Fruit fly (Drosophila melanogaster) whole organism, embryonic: ENCODE measurements around the gene yellow-e3.

Experiments used
- Aef1 ChIP-seq: fragments of 200-800 bp; sonication (Bioruptor generic); IDR thresholded peaks from 3 replicates; pipeline ENCODE4 v1.3.6; 2022; ENCODE audit warnings: missing biosample characterization, missing genetic modification characterization
- CG14014 ChIP-seq: fragments of 200-800 bp; sonication (Bioruptor generic); IDR thresholded peaks from 2 replicates; pipeline ENCODE4 v1.3.6; 2022; ENCODE audit warnings: missing biosample characterization, missing genetic modification characterization
- CG1529 ChIP-seq: fragments of 200-800 bp; sonication (Bioruptor generic); optimal IDR thresholded peaks from 3 replicates; lab custom pipeline; 2018; ENCODE audit warnings: missing biosample characterization, missing genetic modification characterization
- CG15696 ChIP-seq: fragments of 200-800 bp; sonication (Bioruptor generic); optimal IDR thresholded peaks from 2 replicates; lab custom pipeline; 2019; ENCODE audit warnings: missing biosample characterization, mild to moderate bottlenecking, missing genetic modification characterization, moderate library complexity
- CG1602 ChIP-seq: fragments of 200-800 bp; sonication (Bioruptor generic); optimal IDR thresholded peaks from 3 replicates; lab custom pipeline; 2016; ENCODE audit warnings: missing biosample characterization, missing genetic modification characterization
- CG16863 ChIP-seq: fragments of 200-800 bp; sonication (Bioruptor generic); optimal IDR thresholded peaks from 3 replicates; lab custom pipeline; 2016; ENCODE audit warnings: missing biosample characterization, missing genetic modification characterization
- CG17328 ChIP-seq: fragments of 200-800 bp; sonication (Bioruptor generic); IDR thresholded peaks from 2 replicates; pipeline ENCODE4 v1.3.6; 2022; ENCODE audit warnings: missing biosample characterization, missing genetic modification characterization
- CG17359 ChIP-seq: fragments of 200-800 bp; sonication (Bioruptor generic); optimal IDR thresholded peaks from 3 replicates; lab custom pipeline; 2018; ENCODE audit warnings: missing biosample characterization, mild to moderate bottlenecking, missing genetic modification characterization, moderate library complexity
- CG17612 ChIP-seq: fragments of 200-800 bp; sonication (Bioruptor generic); IDR thresholded peaks from 2 replicates; pipeline ENCODE4 v1.3.6; 2022; ENCODE audit warnings: missing biosample characterization, missing genetic modification characterization
- CG17829 ChIP-seq: fragments of 200-800 bp; optimal IDR thresholded peaks from 2 replicates; lab custom pipeline; 2019; ENCODE audit warnings: missing biosample characterization, mild to moderate bottlenecking, missing genetic modification characterization, moderate library complexity
- CG2116 ChIP-seq: fragments of 200-800 bp; sonication (Bioruptor generic); optimal IDR thresholded peaks from 3 replicates; lab custom pipeline; 2018; ENCODE audit warnings: missing biosample characterization, mild to moderate bottlenecking, missing genetic modification characterization
- CG32532 ChIP-seq: fragments of 200-800 bp; sonication (Bioruptor generic); IDR thresholded peaks from 2 replicates; pipeline ENCODE4 v1.3.6; 2022; ENCODE audit warnings: missing biosample characterization, missing genetic modification characterization
- CG33557 ChIP-seq: fragments of 200-800 bp; sonication (Bioruptor generic); optimal IDR thresholded peaks from 2 replicates; lab custom pipeline; 2019; ENCODE audit warnings: missing biosample characterization, mild to moderate bottlenecking, missing genetic modification characterization, moderate library complexity
- CG3995 ChIP-seq: fragments of 200-800 bp; sonication (Bioruptor generic); optimal IDR thresholded peaks from 3 replicates; lab custom pipeline; 2016; ENCODE audit warnings: missing biosample characterization, missing genetic modification characterization
- CG4282 ChIP-seq: fragments of 200-800 bp; sonication (Bioruptor generic); optimal IDR thresholded peaks from 2 replicates; lab custom pipeline; 2016; ENCODE audit warnings: missing biosample characterization, missing genetic modification characterization
- CG5953 ChIP-seq: fragments of 200-800 bp; sonication (Bioruptor generic); IDR thresholded peaks from 2 replicates; pipeline ENCODE4 v1.3.6; 2022; ENCODE audit warnings: missing biosample characterization, missing genetic modification characterization
- CG6254 ChIP-seq: fragments of 200-800 bp; sonication (Bioruptor generic); optimal IDR thresholded peaks from 3 replicates; lab custom pipeline; 2017; ENCODE audit warnings: mild to moderate bottlenecking, missing biosample characterization, missing genetic modification reagents, missing genetic modification characterization
- CG6272 ChIP-seq: fragments of 200-800 bp; sonication (Bioruptor generic); IDR thresholded peaks from 2 replicates; pipeline ENCODE4 v1.3.6; 2022; ENCODE audit warnings: missing biosample characterization, missing genetic modification characterization
- CG8359 ChIP-seq: fragments of 200-800 bp; sonication (Bioruptor generic); optimal IDR thresholded peaks from 2 replicates; lab custom pipeline; 2017; ENCODE audit warnings: missing biosample characterization, mild to moderate bottlenecking, missing genetic modification characterization, borderline replicate concordance
- CG8388 ChIP-seq: fragments of 200-800 bp; sonication (Bioruptor generic); optimal IDR thresholded peaks from 2 replicates; lab custom pipeline; 2019; ENCODE audit warnings: missing biosample characterization, mild to moderate bottlenecking, missing genetic modification characterization, moderate library complexity
- Chrac-16 ChIP-seq: fragments of 200-800 bp; sonication (Bioruptor generic); optimal IDR thresholded peaks from 3 replicates; lab custom pipeline; 2016; ENCODE audit warnings: missing biosample characterization, missing genetic modification characterization
- CoRest ChIP-seq: fragments of 200-800 bp; sonication (Bioruptor generic); optimal IDR thresholded peaks from 3 replicates; lab custom pipeline; 2018; ENCODE audit warnings: missing biosample characterization, mild to moderate bottlenecking, missing genetic modification characterization, moderate library complexity
- D ChIP-seq, 2 experiments: fragments of 200-800 bp in 1 of 2; fragments of >200 bp in 1 of 2; sonication (Bioruptor generic) in 1 of 2; optimal IDR thresholded peaks; 2 replicates in 1 of 2; 3 replicates in 1 of 2; lab custom pipeline; 2017; ENCODE audit warnings: mild to moderate bottlenecking in 1 of 2, missing biosample characterization in 1 of 2, missing genetic modification characterization in 1 of 2, missing genetic modification reagents in 1 of 2
- Drgx ChIP-seq: fragments of 200-800 bp; sonication (Bioruptor generic); IDR thresholded peaks from 2 replicates; pipeline ENCODE4 v1.3.6; 2022; ENCODE audit warnings: missing biosample characterization, missing genetic modification characterization
- H2.0 ChIP-seq: fragments of 200-800 bp; sonication (Bioruptor generic); IDR thresholded peaks from 2 replicates; pipeline ENCODE4 v1.3.6; 2022; ENCODE audit warnings: missing biosample characterization, missing genetic modification characterization
- Lhr ChIP-seq: fragments of 200-800 bp; sonication (Bioruptor generic); optimal IDR thresholded peaks from 3 replicates; lab custom pipeline; 2017; ENCODE audit warnings: mild to moderate bottlenecking, missing biosample characterization, missing genetic modification reagents, missing genetic modification characterization
- Oli ChIP-seq: fragments of 200-800 bp; sonication (Bioruptor generic); optimal IDR thresholded peaks from 2 replicates; lab custom pipeline; 2018; ENCODE audit warnings: missing biosample characterization, mild to moderate bottlenecking, missing genetic modification characterization, moderate library complexity
- Poxn ChIP-seq: fragments of 200-800 bp; sonication (Bioruptor generic); IDR thresholded peaks from 2 replicates; pipeline ENCODE4 v1.3.6; 2022; ENCODE audit warnings: missing biosample characterization, missing genetic modification characterization
- Sin3A ChIP-seq: fragments of >200 bp; optimal IDR thresholded peaks from 2 replicates; lab custom pipeline; 2018
- Vsx1 ChIP-seq: fragments of 200-800 bp; sonication (Bioruptor generic); optimal IDR thresholded peaks from 2 replicates; lab custom pipeline; 2017; ENCODE audit warnings: missing biosample characterization, mild to moderate bottlenecking, missing genetic modification characterization, missing genetic modification reagents
- dmrt11E ChIP-seq: fragments of 200-800 bp; sonication (Bioruptor generic); optimal IDR thresholded peaks from 3 replicates; lab custom pipeline; 2018; ENCODE audit warnings: missing biosample characterization, mild to moderate bottlenecking, missing genetic modification characterization, moderate library complexity
- emc ChIP-seq: fragments of 200-800 bp; sonication (Bioruptor generic); optimal IDR thresholded peaks from 2 replicates; lab custom pipeline; 2016; ENCODE audit warnings: missing biosample characterization, missing genetic modification characterization
- fd64A ChIP-seq: fragments of 200-800 bp; sonication (Bioruptor generic); optimal IDR thresholded peaks from 3 replicates; lab custom pipeline; 2018; ENCODE audit warnings: missing biosample characterization, mild to moderate bottlenecking, missing genetic modification characterization
- ken ChIP-seq: fragments of 200-800 bp; sonication (Bioruptor generic); IDR thresholded peaks from 3 replicates; pipeline ENCODE4 v1.3.6; 2022; ENCODE audit warnings: missing biosample characterization, missing genetic modification characterization
- lmd ChIP-seq: fragments of 200-800 bp; sonication (Bioruptor generic); IDR thresholded peaks from 2 replicates; pipeline ENCODE4 v1.3.6; 2022; ENCODE audit warnings: missing biosample characterization, missing genetic modification characterization
- otp ChIP-seq: fragments of 200-800 bp; sonication (Bioruptor generic); IDR thresholded peaks from 3 replicates; pipeline ENCODE4, ENCODE4 v1.3.6; 2022; ENCODE audit warnings: missing biosample characterization, missing genetic modification characterization
- pan ChIP-seq, 4 experiments: fragments of >200 bp in 3 of 4; fragments of 200-800 bp in 1 of 4; sonication (Bioruptor generic) in 1 of 4; optimal IDR thresholded peaks in 3 of 4; IDR thresholded peaks in 1 of 4; 2 replicates each; pipeline versions ENCODE4 v1.3.6 to Lab custom; 2017 to 2022; ENCODE audit warnings: missing biosample characterization in 2 of 4, missing genetic modification characterization in 2 of 4, mixed read lengths in 1 of 4
- pb ChIP-seq: fragments of 200-800 bp; sonication (Bioruptor generic); optimal IDR thresholded peaks from 3 replicates; lab custom pipeline; 2016; ENCODE audit warnings: missing biosample characterization, missing genetic modification characterization
- pita ChIP-seq: fragments of 200-800 bp; sonication (Bioruptor generic); optimal IDR thresholded peaks from 2 replicates; lab custom pipeline; 2017; ENCODE audit warnings: missing biosample characterization, mild to moderate bottlenecking, missing genetic modification characterization
- prd ChIP-seq, 3 experiments: fragments of >200 bp in 2 of 3; fragments of 200-800 bp in 1 of 3; sonication (Bioruptor generic) in 1 of 3; optimal IDR thresholded peaks in 2 of 3; IDR thresholded peaks in 1 of 3; 2 replicates in 2 of 3; 3 replicates in 1 of 3; pipeline versions ENCODE4 v1.3.6 to Lab custom; 2017 to 2022; ENCODE audit warnings: missing biosample characterization in 1 of 3, missing genetic modification characterization in 1 of 3
- pros ChIP-seq: fragments of 200-800 bp; sonication (Bioruptor generic); optimal IDR thresholded peaks from 3 replicates; lab custom pipeline; 2019; ENCODE audit warnings: missing biosample characterization, mild to moderate bottlenecking, missing genetic modification characterization, moderate library complexity
- ranshi ChIP-seq: fragments of 200-800 bp; sonication (Bioruptor generic); IDR thresholded peaks from 2 replicates; pipeline ENCODE4 v1.3.6; 2022; ENCODE audit warnings: missing biosample characterization, missing genetic modification characterization
- scrt ChIP-seq: fragments of 200-800 bp; sonication (Bioruptor generic); optimal IDR thresholded peaks from 2 replicates; lab custom pipeline; 2018; ENCODE audit warnings: missing biosample characterization, mild to moderate bottlenecking, missing genetic modification characterization, moderate library complexity
- slou ChIP-seq: fragments of 200-800 bp; sonication (Bioruptor generic); optimal IDR thresholded peaks from 3 replicates; lab custom pipeline; 2016; ENCODE audit warnings: missing biosample characterization, missing genetic modification characterization
- tna ChIP-seq: fragments of 200-800 bp; sonication (Bioruptor generic); IDR thresholded peaks from 2 replicates; pipeline ENCODE4 v1.3.6; 2022; ENCODE audit warnings: missing biosample characterization, missing genetic modification characterization; ENCODE audit not compliant: partially characterized antibody
- ttk ChIP-seq: fragments of 200-800 bp; sonication (Bioruptor generic); IDR thresholded peaks from 2 replicates; pipeline ENCODE4 v2.1.2; 2022; ENCODE audit warnings: missing biosample characterization, missing genetic modification characterization
- twi ChIP-seq: fragments of 200-800 bp; optimal IDR thresholded peaks from 2 replicates; lab custom pipeline; 2019; ENCODE audit warnings: missing biosample characterization, mild to moderate bottlenecking, missing genetic modification characterization, moderate library complexity
- tx ChIP-seq: fragments of 200-800 bp; sonication (Bioruptor generic); optimal IDR thresholded peaks from 2 replicates; lab custom pipeline; 2016; ENCODE audit warnings: missing biosample characterization, missing genetic modification characterization
- usp ChIP-seq: fragments of >200 bp; optimal IDR thresholded peaks from 2 replicates; lab custom pipeline; 2017; ENCODE audit warnings: missing biosample characterization, missing genetic modification characterization

The yellow-e3 gene

DNA sequence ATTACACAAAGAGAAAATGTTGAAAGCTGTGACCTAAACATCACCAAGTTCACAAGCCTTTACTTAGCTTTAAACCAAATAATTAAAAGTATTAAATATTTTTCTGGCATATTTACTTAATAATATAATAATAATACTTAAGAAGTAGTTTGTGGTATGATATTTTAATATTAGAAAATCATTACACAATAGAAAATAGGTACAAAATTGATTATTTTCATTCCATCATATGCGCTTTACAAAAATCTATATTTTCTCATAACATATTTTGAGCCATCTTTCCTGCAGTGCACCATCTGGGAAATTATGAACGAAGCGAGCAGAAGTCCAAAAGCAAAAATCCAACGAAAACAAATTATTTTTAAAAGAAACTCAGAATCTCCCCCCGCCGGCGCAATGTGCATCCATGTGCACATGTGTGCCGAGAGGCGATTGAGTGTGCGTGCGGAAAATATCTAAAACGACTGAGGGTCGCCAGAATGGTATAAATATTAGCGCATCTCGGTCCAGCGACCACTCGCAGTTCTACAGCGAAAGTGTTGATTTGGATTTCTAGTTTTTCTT, 20.9 kb upstream of the yellow-e3 start, which contains the start of gene Act87E:
TSS of gene Act87E (plus strand) at position 514 of the 564 bp plus-strand sequence.
- no peak for TF ChIP-seq CG16863 (GFP tag; lab: Kevin White, UChicago)
- peak; percentile 85 for TF ChIP-seq CG17829 (tag; lab: Kevin White, UChicago)
- no peak for TF ChIP-seq CG4282 (GFP tag; lab: Kevin White, UChicago)
- TF ChIP-seq fd64A (GFP tag; lab: Kevin White, UChicago): no peak
- no peak; the same call in 1 of the 2 replicates for TF ChIP-seq ranshi (GFP tag; lab: Robert Waterston, UW)
- 0 out of 2 replicates have a peak, but pooled peaks have one; percentile 19 for TF ChIP-seq CG14014
- no peak for TF ChIP-seq usp (GFP tag; lab: Kevin White, UChicago)
- TF ChIP-seq CG17359 (tag; lab: Kevin White, UChicago): peak; percentile 64
- peak; percentile 35 for TF ChIP-seq scrt (GFP tag; lab: Kevin White, UChicago)
- no peak for TF ChIP-seq ken (GFP tag; lab: Robert Waterston, UW)
- TF ChIP-seq dmrt11E (tag; lab: Kevin White, UChicago): peak; percentile 84
- TF ChIP-seq CG5953 (GFP tag; lab: Robert Waterston, UW): no peak
- TF ChIP-seq CG15696 (tag; lab: Kevin White, UChicago): peak; percentile 79
- TF ChIP-seq tna: no peak
- no peak for TF ChIP-seq Sin3A (lab: Kevin White, UChicago)
- TF ChIP-seq pb (GFP tag; lab: Kevin White, UChicago): no peak
- TF ChIP-seq CG17328 (GFP tag; lab: Robert Waterston, UW): no peak
- TF ChIP-seq Poxn: no peak
- no peak for TF ChIP-seq Lhr (GFP tag; lab: Kevin White, UChicago)
- peak; percentile 25 for TF ChIP-seq CG8359 (GFP tag; lab: Kevin White, UChicago)
- no peak for TF ChIP-seq CG17612 (GFP tag; lab: Robert Waterston, UW)
- TF ChIP-seq CG8388 (GFP tag; lab: Kevin White, UChicago): peak; percentile 66
- TF ChIP-seq CG1602 (GFP tag; lab: Kevin White, UChicago): peak; percentile 41
- no peak for TF ChIP-seq slou (GFP tag; lab: Kevin White, UChicago)
- no peak for TF ChIP-seq otp (GFP tag; lab: Robert Waterston, UW)
- no peak for TF ChIP-seq Chrac-16 (GFP tag; lab: Kevin White, UChicago)
- TF ChIP-seq prd (optimal IDR thresholded peaks at IDR 0.05; lab: Kevin White, UChicago): no peak
- TF ChIP-seq prd (GFP tag; IDR thresholded peaks at IDR 0.05; lab: Robert Waterston, UW): peak; percentile 49; the same call in 1 of the 3 replicates
- TF ChIP-seq Vsx1 (GFP tag; lab: Kevin White, UChicago): peak; percentile 16
- TF ChIP-seq H2.0 (GFP tag; lab: Robert Waterston, UW): peak; percentile 32; the same call in 1 of the 2 replicates
- no peak for TF ChIP-seq emc (GFP tag; lab: Kevin White, UChicago)
- peak; percentile 7 for TF ChIP-seq CG2116 (GFP tag; lab: Kevin White, UChicago)
- peak; percentile 75 for TF ChIP-seq Oli
- no peak for TF ChIP-seq pita (GFP tag; lab: Kevin White, UChicago)
- peak; percentile 42 for TF ChIP-seq CG1529
- peak; percentile 13; the same call in 1 of the 2 replicates for TF ChIP-seq Drgx (GFP tag; lab: Robert Waterston, UW)
- no peak for TF ChIP-seq CG6272 (GFP tag; lab: Robert Waterston, UW)
- TF ChIP-seq D (optimal IDR thresholded peaks at IDR 0.05; lab: Kevin White, UChicago): no peak
- peak; percentile 67 for TF ChIP-seq D (GFP tag; optimal IDR thresholded peaks at IDR 0.05; lab: Kevin White, UChicago)
- TF ChIP-seq tx (GFP tag; lab: Kevin White, UChicago): no peak
- peak; percentile 98 for TF ChIP-seq twi (tag; lab: Kevin White, UChicago)
- TF ChIP-seq CG3995 (GFP tag; lab: Kevin White, UChicago): no peak
- TF ChIP-seq ttk (GFP tag; lab: Robert Waterston, UW): peak; percentile 30; the same call in 1 of the 2 replicates
- 0 out of 3 replicates have a peak, but pooled peaks have one; percentile 30 for TF ChIP-seq Aef1
- peak; percentile 69 for TF ChIP-seq CG33557 (GFP tag; lab: Kevin White, UChicago)
- TF ChIP-seq CG6254 (GFP tag; lab: Kevin White, UChicago): peak; percentile 65
- TF ChIP-seq pan (optimal IDR thresholded peaks at IDR 0.05; lab: Kevin White, UChicago): no peak
- TF ChIP-seq pan (GFP tag; optimal IDR thresholded peaks at IDR 0.05 in 1 of 2, IDR thresholded peaks at IDR 0.05 in 1 of 2): peak in 1 of 2 experiments; percentile 39
- TF ChIP-seq pros (GFP tag; lab: Kevin White, UChicago): peak; percentile 16
- TF ChIP-seq CG32532 (GFP tag; lab: Robert Waterston, UW): no peak
- TF ChIP-seq lmd (GFP tag; lab: Robert Waterston, UW): peak; percentile 61
- peak; percentile 83 for TF ChIP-seq CoRest (tag; lab: Kevin White, UChicago)
